Worm (Caenorhabditis elegans) whole organism, L4/young adult: ENCODE results near the gene Y39A3B.8.

Source experiments
- dao-5 ChIP-seq: sonication (generic microtip); optimal IDR thresholded peaks from 2 replicates; lab custom pipeline; 2016; ENCODE audit warnings: missing genotype, missing genetic modification characterization, moderate library complexity, missing compliant biosample characterization
- him-1 ChIP-seq: sonication (generic microtip); optimal IDR thresholded peaks from 2 replicates; lab custom pipeline; 2016; ENCODE audit warnings: missing genotype, missing genetic modification reagents, missing genetic modification characterization, missing compliant biosample characterization

DNA sequence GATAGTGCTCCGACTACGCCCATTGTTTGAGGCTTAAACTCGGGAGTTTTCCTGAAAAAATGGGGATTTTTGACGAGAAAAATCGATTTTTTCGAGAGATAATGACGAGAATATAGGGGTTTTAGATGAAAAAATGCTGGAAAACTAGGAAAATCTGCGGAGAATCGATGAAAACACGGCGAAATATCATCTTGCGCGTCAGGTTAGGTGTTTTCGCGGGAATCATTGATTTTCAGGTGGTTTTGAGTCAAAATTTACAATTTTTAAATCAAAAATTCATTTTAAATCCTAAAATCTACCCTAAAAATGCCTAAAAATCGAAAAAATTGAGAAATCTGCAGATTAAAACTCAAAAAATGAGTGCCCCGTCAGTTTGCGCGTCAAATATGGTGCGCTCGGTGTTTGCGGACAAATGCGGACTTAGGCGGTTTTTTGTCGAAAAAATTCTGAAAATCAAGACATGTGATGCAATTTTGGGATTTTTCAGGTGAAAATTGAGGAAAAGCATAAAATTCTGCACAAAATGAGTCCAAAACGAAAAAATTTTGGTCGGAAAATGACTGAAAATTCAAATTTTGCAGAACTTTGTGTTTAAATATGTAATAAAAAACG, 25.8 kb upstream of the Y39A3B.8 start, which contains the start of gene mboa-6:
- TF ChIP-seq him-1 (tag; lab: Kevin White, UChicago) (no peak), dao-5 (tag; lab: Kevin White, UChicago) (no peak)
